Worm (Caenorhabditis elegans): ENCODE measurements around the gene C16C8.21.

The C16C8.21 gene

ce11 chrII:3447906-3448305 is at the start of gene C16C8.21:
Gene C16C8.21, plus strand, starts transcription at chrII:3448206.
- TF ChIP-seq arid-1 (GFP tag; conservative IDR thresholded peaks at IDR 0.05) (no peak), daf-8 (GFP tag; IDR thresholded peaks at IDR 0.05) (no peak), sdz-12 (GFP tag; optimal IDR thresholded peaks at IDR 0.05) (no peak), Y105C5A.15 (GFP tag; IDR thresholded peaks at IDR 0.05) (no peak), hif-1 (tag; optimal IDR thresholded peaks at IDR 0.05) (no peak), pqm-1 (tag; optimal IDR thresholded peaks at IDR 0.05) (no peak), lin-1 (GFP tag; IDR thresholded peaks at IDR 0.05) (no peak), snpc-1.2 (GFP tag; IDR thresholded peaks at IDR 0.05) (no peak), Y75B8A.6 (GFP tag; IDR thresholded peaks at IDR 0.05) (no peak), R02D3.7 (tag; optimal IDR thresholded peaks at IDR 0.05) (no peak), zfp-2 (tag; optimal IDR thresholded peaks at IDR 0.05) (no peak)

ce11 chrII:3399212-3399611 is 48.8 kb upstream of the C16C8.21 start, which contains the start of gene nep-9:
Gene nep-9, minus strand, starts transcription at chrII:3399312.
- TF ChIP-seq aha-1 (tag) (peak; percentile 24), dmd-9 (GFP tag; IDR thresholded peaks at IDR 0.05) (no peak)

- TF ChIP-seq nhr-111 (GFP tag; optimal IDR thresholded peaks at IDR 0.05) (no peak), zip-2 (tag; optimal IDR thresholded peaks at IDR 0.05) (no peak), ZK337.2 (GFP tag; IDR thresholded peaks at IDR 0.05) (no peak), nhr-102 (tag; optimal IDR thresholded peaks at IDR 0.05) (no peak), zfp-2 (tag; optimal IDR thresholded peaks at IDR 0.05) (no peak), mep-1 (tag; optimal IDR thresholded peaks at IDR 0.05) (no peak), hif-1 (tag; optimal IDR thresholded peaks at IDR 0.05) (no peak), ceh-32 (tag; optimal IDR thresholded peaks at IDR 0.05; ENCODE audit: poor library complexity) (no peak), arid-1 (GFP tag; conservative IDR thresholded peaks at IDR 0.05) (no peak), daf-19 (GFP tag; conservative IDR thresholded peaks at IDR 0.05) (no peak), madf-5 (GFP tag; IDR thresholded peaks at IDR 0.05) (no peak), mdt-29 (GFP tag; IDR thresholded peaks at IDR 0.05) (no peak), snpc-4 (tag; optimal IDR thresholded peaks at IDR 0.05) (no peak), ztf-11 (tag; optimal IDR thresholded peaks at IDR 0.05) (no peak), lin-38 (GFP tag; IDR thresholded peaks at IDR 0.05) (no peak), nhr-28 (tag; optimal IDR thresholded peaks at IDR 0.05) (no peak), daf-16 (GFP tag; optimal IDR thresholded peaks at IDR 0.05) (no peak), daf-16 (tag; optimal IDR thresholded peaks at IDR 0.05) (no peak), gei-8 (GFP tag; optimal IDR thresholded peaks at IDR 0.05) (no peak), php-3 (GFP tag; IDR thresholded peaks at IDR 0.05) (no peak)
Observed at ce11 chrII:3402854-3403253, 45.2 kb upstream of the C16C8.21 start, which contains the start of gene nep-10. Gene nep-10, minus strand, starts transcription at chrII:3402954.

ce11 chrII:3403535-3403934 is 44.5 kb upstream of the C16C8.21 start, which contains the start of gene nep-8:
Gene nep-8, plus strand, starts transcription at chrII:3403835.
- TF ChIP-seq daf-16 (GFP tag; optimal IDR thresholded peaks at IDR 0.05): no peak
- TF ChIP-seq daf-16 (tag; optimal IDR thresholded peaks at IDR 0.05): no peak
- TF ChIP-seq zfp-3 (GFP tag; conservative IDR thresholded peaks at IDR 0.05): no peak
- TF ChIP-seq unc-39 (tag; optimal IDR thresholded peaks at IDR 0.05): no peak
- TF ChIP-seq sdz-12 (GFP tag; optimal IDR thresholded peaks at IDR 0.05): no peak
- no peak for TF ChIP-seq ceh-44 (GFP tag; IDR thresholded peaks at IDR 0.05)
- no peak for TF ChIP-seq ZK337.2 (GFP tag; IDR thresholded peaks at IDR 0.05)
- TF ChIP-seq hlh-11 (tag; optimal IDR thresholded peaks at IDR 0.05): no peak
- no peak for TF ChIP-seq D1046.2 (GFP tag; IDR thresholded peaks at IDR 0.05)
- no peak for TF ChIP-seq nhr-41 (GFP tag; IDR thresholded peaks at IDR 0.05)
- no peak for TF ChIP-seq ceh-32 (tag; optimal IDR thresholded peaks at IDR 0.05; ENCODE audit: poor library complexity)
- no peak for TF ChIP-seq skn-1 (tag; optimal IDR thresholded peaks at IDR 0.05)
